Fruit fly (Drosophila melanogaster): ENCODE data around the gene ase.
A peak's percentile ranks its signal among the peaks of the same experiment; 100 is the strongest.

ase gene

DNA sequence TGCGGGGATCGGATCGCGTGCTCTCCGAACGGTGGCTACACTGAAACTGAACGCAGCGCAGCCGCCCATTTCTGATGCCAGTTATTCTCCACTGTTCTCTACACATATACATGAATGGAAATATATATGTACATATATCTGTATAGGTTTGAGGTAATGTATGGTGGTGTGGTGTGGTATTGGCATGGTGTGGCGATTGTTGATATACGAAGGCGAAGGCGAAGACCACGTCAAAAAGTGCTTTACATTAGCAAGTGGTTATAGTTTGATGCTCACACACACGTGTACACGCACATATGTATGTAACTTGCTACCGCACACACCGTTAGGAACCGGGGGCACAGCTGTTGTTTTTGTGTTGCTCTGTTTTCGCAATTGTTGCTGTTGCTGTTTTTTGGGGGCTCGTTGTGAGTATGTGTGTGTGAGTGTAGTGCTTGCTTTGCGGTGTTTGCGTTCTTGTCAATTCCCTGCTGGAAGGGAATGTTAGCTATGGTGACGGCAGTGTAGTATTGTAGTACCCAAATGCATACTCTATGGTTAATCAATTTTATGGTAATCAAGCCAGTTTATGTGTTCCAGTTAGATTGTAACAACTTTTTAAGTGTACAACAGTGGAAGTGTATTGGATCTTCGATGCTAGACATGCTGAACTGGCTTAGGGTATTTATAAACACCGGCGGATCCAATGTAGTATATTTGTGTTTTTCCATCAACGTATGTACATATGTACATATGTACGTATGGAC lies 33.1 kb downstream of the ase start, which contains the start of gene CG17896 (continued):
- TF ChIP-seq CG11723 (GFP tag; optimal IDR thresholded peaks at IDR 0.05) (peak; percentile 89), CG2202 (tag; optimal IDR thresholded peaks at IDR 0.05) (peak; percentile 79), CG7745 (tag; optimal IDR thresholded peaks at IDR 0.05) (peak; percentile 7), CG6254 (GFP tag; optimal IDR thresholded peaks at IDR 0.05) (peak; percentile 86), CG12659 (GFP tag; optimal IDR thresholded peaks at IDR 0.05) (peak; percentile 98), dmrt99B (tag; optimal IDR thresholded peaks at IDR 0.05) (peak; percentile 97), Poxn (GFP tag; IDR thresholded peaks at IDR 0.05) (peak; percentile 98), CG3838 (GFP tag; optimal IDR thresholded peaks at IDR 0.05) (peak; percentile 95), cas (GFP tag; IDR thresholded peaks at IDR 0.05) (peak; percentile 98)

- TF ChIP-seq CG13296 (GFP tag; optimal IDR thresholded peaks at IDR 0.05) (peak; percentile 23), danr (GFP tag; IDR thresholded peaks at IDR 0.05) (no peak), CG17361 (GFP tag; IDR thresholded peaks at IDR 0.05) (peak; percentile 45; the same call in 1 of the 3 replicates), CG7556 (GFP tag; optimal IDR thresholded peaks at IDR 0.05) (peak; percentile 39), insv (GFP tag; optimal IDR thresholded peaks at IDR 0.05) (peak in 1 of 2 experiments; percentile 16), MTF-1 (GFP tag; optimal IDR thresholded peaks at IDR 0.05; ENCODE audit: borderline replicate concordance) (peak; percentile 30), CG18011 (GFP tag; optimal IDR thresholded peaks at IDR 0.05) (peak; percentile 95), zfh2 (GFP tag; optimal IDR thresholded peaks at IDR 0.05) (no peak), Dip2 (GFP tag; IDR thresholded peaks at IDR 0.05) (0 out of 2 replicates have a peak, but pooled peaks have one; percentile 0), CG15601 (tag; optimal IDR thresholded peaks at IDR 0.05) (peak; percentile 54), CG17612 (GFP tag; IDR thresholded peaks at IDR 0.05) (0 out of 2 replicates have a peak, but pooled peaks have one; percentile 3), CG6854 (GFP tag; optimal IDR thresholded peaks at IDR 0.05) (peak; percentile 10), CG7987 (GFP tag; optimal IDR thresholded peaks at IDR 0.05) (no peak), CG8290 (GFP tag; optimal IDR thresholded peaks at IDR 0.05) (no peak), CG8290 (tag; optimal IDR thresholded peaks at IDR 0.05) (peak in 1 of 2 experiments; percentile 54)
These were observed 33.6 kb downstream of the ase start for dm6 chrX:494191-494554.

DNA sequence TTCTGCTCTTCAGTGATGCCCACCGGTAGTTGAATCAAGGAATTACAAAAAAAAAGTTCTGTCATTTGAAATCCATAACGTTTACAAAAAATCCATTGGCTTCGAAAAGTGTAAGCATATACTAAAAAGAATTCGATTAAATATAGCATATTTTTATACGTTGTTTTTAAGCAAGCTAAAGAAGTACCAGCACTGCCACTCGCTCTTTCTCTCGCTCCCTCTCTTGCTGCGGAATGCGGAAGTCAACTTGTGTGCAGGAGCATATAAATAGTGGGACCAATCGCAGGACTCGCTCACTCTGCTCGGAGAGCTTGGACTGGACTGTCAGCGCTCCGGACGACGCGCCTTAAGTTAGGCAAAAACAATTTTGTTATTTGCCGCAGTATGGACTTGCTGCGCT lies 34.1 kb downstream of the ase start, which contains the start of gene CG17778:
TSS of gene CG17778 (plus strand) at position 8 of the 400 bp plus-strand sequence.
- TF ChIP-seq Usf (GFP tag; optimal IDR thresholded peaks at IDR 0.05), result no peak
- TF ChIP-seq CG15601 (tag; optimal IDR thresholded peaks at IDR 0.05), result no peak
- TF ChIP-seq CG1024 (GFP tag; IDR thresholded peaks at IDR 0.05), result no peak
- peak; percentile 31; the same call in 1 of the 2 replicates for TF ChIP-seq Ptx1 (GFP tag; IDR thresholded peaks at IDR 0.05)
- TF ChIP-seq ato (GFP tag; IDR thresholded peaks at IDR 0.05; ENCODE audit: partially characterized antibody), result no peak
- TF ChIP-seq Nf-YC (tag; optimal IDR thresholded peaks at IDR 0.05), result peak; percentile 68
- peak; percentile 35; the same call in 1 of the 2 replicates for TF ChIP-seq CG16779 (GFP tag; IDR thresholded peaks at IDR 0.05)
- TF ChIP-seq pnt (GFP tag; optimal IDR thresholded peaks at IDR 0.05), result no peak
- TF ChIP-seq sens (GFP tag), result peak; percentile 65
- peak; percentile 2 for TF ChIP-seq cwo (GFP tag; optimal IDR thresholded peaks at IDR 0.05)
- no peak for TF ChIP-seq CG31441 (GFP tag; IDR thresholded peaks at IDR 0.05)
- 0 out of 3 replicates have a peak, but pooled peaks have one; percentile 29 for TF ChIP-seq H15 (GFP tag; IDR thresholded peaks at IDR 0.05)
- TF ChIP-seq mld (GFP tag; IDR thresholded peaks at IDR 0.05; ENCODE audit: partially characterized antibody), result no peak
- TF ChIP-seq ase (GFP tag; IDR thresholded peaks at IDR 0.05), result peak; percentile 33; the same call in 1 of the 3 replicates
- TF ChIP-seq CG14014 (GFP tag; IDR thresholded peaks at IDR 0.05), result 0 out of 2 replicates have a peak, but pooled peaks have one; percentile 36
- TF ChIP-seq ab (GFP tag; optimal IDR thresholded peaks at IDR 0.05), result no peak
- TF ChIP-seq Med (GFP tag), result peak; percentile 75
- no peak for TF ChIP-seq Spps (tag; optimal IDR thresholded peaks at IDR 0.05)
- no peak for TF ChIP-seq slp2 (GFP tag; optimal IDR thresholded peaks at IDR 0.05)
- no peak for TF ChIP-seq Sry-δ (GFP tag; optimal IDR thresholded peaks at IDR 0.05)
- no peak for TF ChIP-seq TFAM (GFP tag; optimal IDR thresholded peaks at IDR 0.05)
- no peak for TF ChIP-seq E2f1 (GFP tag; IDR thresholded peaks at IDR 0.05)
- no peak for TF ChIP-seq CG11723 (GFP tag; optimal IDR thresholded peaks at IDR 0.05)
- TF ChIP-seq CG1602 (GFP tag; optimal IDR thresholded peaks at IDR 0.05), result no peak
- TF ChIP-seq CG1792 (GFP tag; optimal IDR thresholded peaks at IDR 0.05), result no peak
- TF ChIP-seq H2.0 (GFP tag; IDR thresholded peaks at IDR 0.05), result no peak

Data from whole organism, embryonic.